Fruit fly (Drosophila melanogaster): ENCODE data around the gene cni.

The cni gene

dm6 chr2L:16276820-16277219 lies 33.7 kb downstream of the cni start:
- no peak for TF ChIP-seq ttk (optimal IDR thresholded peaks at IDR 0.05)
- no peak for TF ChIP-seq insv (optimal IDR thresholded peaks at IDR 0.05)
- TF ChIP-seq h (optimal IDR thresholded peaks at IDR 0.05) = no peak
- no peak for TF ChIP-seq Myc (optimal IDR thresholded peaks at IDR 0.05)
- TF ChIP-seq psq (optimal IDR thresholded peaks at IDR 0.05) = no peak
- no peak for TF ChIP-seq Sin3A (optimal IDR thresholded peaks at IDR 0.05)

dm6 chr2L:16275809-16276178 lies 34.7 kb downstream of the cni start:
- TF ChIP-seq h (optimal IDR thresholded peaks at IDR 0.05) = no peak
- TF ChIP-seq ttk (optimal IDR thresholded peaks at IDR 0.05) = no peak
- TF ChIP-seq Sin3A (optimal IDR thresholded peaks at IDR 0.05) = no peak
- TF ChIP-seq insv (optimal IDR thresholded peaks at IDR 0.05) = no peak
- TF ChIP-seq Myc (optimal IDR thresholded peaks at IDR 0.05) = no peak
- no peak for TF ChIP-seq psq (optimal IDR thresholded peaks at IDR 0.05)

dm6 chr2L:16275177-16275808 lies 35.2 kb downstream of the cni start:
- TF ChIP-seq ttk (optimal IDR thresholded peaks at IDR 0.05) = no peak
- no peak for TF ChIP-seq Myc (optimal IDR thresholded peaks at IDR 0.05)
- no peak for TF ChIP-seq h (optimal IDR thresholded peaks at IDR 0.05)
- no peak for TF ChIP-seq insv (optimal IDR thresholded peaks at IDR 0.05)
- TF ChIP-seq psq (optimal IDR thresholded peaks at IDR 0.05) = no peak
- no peak for TF ChIP-seq Sin3A (optimal IDR thresholded peaks at IDR 0.05)

DNA sequence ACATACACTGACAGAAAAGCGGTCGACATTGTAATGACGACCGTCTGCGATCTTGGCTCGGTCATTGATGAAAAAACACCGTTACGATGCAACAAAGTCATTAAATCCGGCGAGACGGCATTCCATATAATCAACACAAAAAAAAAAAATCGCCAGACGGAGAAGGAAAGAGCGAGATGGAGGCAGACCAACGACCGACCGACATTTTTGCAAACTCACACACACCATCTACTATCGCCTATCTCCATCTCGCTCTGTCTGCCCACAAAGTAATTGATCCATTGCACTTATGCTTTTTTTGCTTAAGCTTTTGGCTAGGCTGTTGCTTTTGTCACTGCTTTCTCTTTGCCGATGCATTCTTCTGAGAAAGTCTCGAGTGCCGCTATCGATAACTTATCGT lies 36.4 kb downstream of the cni start:
- no peak for TF ChIP-seq ttk (optimal IDR thresholded peaks at IDR 0.05)
- TF ChIP-seq h (optimal IDR thresholded peaks at IDR 0.05) = no peak
- TF ChIP-seq insv (optimal IDR thresholded peaks at IDR 0.05) = no peak
- no peak for TF ChIP-seq Myc (optimal IDR thresholded peaks at IDR 0.05)
- no peak for TF ChIP-seq psq (optimal IDR thresholded peaks at IDR 0.05)
- TF ChIP-seq Sin3A (optimal IDR thresholded peaks at IDR 0.05) = no peak

dm6 chr2L:16273439-16273838 lies 37.1 kb downstream of the cni start:
- TF ChIP-seq Myc (optimal IDR thresholded peaks at IDR 0.05) = no peak
- no peak for TF ChIP-seq Sin3A (optimal IDR thresholded peaks at IDR 0.05)
- no peak for TF ChIP-seq h (optimal IDR thresholded peaks at IDR 0.05)
- no peak for TF ChIP-seq psq (optimal IDR thresholded peaks at IDR 0.05)
- no peak for TF ChIP-seq insv (optimal IDR thresholded peaks at IDR 0.05)
- no peak for TF ChIP-seq ttk (optimal IDR thresholded peaks at IDR 0.05)

dm6 chr2L:16272730-16273129 lies 37.8 kb downstream of the cni start:
- TF ChIP-seq Sin3A (optimal IDR thresholded peaks at IDR 0.05) (no peak), psq (optimal IDR thresholded peaks at IDR 0.05) (no peak), Myc (optimal IDR thresholded peaks at IDR 0.05) (no peak), insv (optimal IDR thresholded peaks at IDR 0.05) (no peak), ttk (optimal IDR thresholded peaks at IDR 0.05) (no peak), h (optimal IDR thresholded peaks at IDR 0.05) (no peak)

DNA sequence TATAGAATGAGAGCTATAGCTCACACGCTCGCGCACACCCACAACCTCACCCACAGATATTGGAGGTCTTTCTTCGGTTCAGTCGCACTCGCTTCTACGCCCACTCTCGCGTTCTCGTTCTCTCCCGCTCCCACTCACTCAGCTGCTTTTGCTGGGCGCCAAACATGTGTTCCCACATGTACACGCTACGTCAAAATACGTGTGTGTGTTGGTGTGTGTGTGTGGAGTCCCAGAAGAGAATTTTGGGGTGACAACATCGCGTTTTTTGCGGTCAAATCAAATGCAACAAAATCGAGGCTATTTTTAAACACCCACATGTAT lies 39.1 kb downstream of the cni start:
- TF ChIP-seq Sin3A (optimal IDR thresholded peaks at IDR 0.05) (no peak), Myc (optimal IDR thresholded peaks at IDR 0.05) (no peak), insv (optimal IDR thresholded peaks at IDR 0.05) (no peak), psq (optimal IDR thresholded peaks at IDR 0.05) (no peak), h (optimal IDR thresholded peaks at IDR 0.05) (no peak), ttk (optimal IDR thresholded peaks at IDR 0.05) (no peak)

DNA sequence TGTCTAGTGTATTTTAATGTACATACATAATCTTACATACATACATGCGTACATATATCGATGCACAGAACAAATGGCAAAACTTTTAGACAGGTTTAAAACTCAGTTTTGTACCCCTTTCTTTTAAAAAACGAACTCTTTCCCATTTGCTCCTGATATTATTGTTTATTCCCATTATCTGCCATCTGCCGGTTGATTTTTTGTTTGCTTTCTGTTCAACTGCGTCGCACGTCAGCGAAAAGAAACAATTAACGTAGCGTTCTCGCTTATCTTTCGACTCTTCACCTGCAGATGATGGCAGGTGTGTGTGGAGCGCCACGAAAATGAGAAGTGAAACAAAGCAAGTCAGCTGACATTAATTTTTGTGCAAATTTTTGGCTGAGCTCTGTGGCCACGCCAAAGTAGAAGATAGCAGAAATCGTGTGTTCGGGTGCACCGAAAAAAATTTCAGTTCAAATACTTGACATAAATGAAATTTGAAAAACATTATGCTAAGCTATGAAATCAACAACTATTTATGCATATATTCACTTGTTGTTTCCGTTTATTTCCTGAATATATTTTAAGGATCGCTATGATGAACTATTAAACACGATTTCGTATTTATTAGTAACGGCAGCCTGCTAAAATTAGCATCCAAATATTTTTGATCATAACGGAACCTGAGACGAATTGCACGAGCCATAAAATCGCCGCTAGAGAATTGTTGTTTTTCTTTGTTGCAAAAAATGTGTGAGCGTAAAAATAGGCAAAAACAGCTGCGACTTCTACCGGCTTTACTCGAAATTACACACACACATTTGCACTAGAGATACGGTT lies 39.6 kb downstream of the cni start:
- TF ChIP-seq insv (optimal IDR thresholded peaks at IDR 0.05) (no peak), Myc (optimal IDR thresholded peaks at IDR 0.05) (no peak), ttk (optimal IDR thresholded peaks at IDR 0.05) (no peak), h (optimal IDR thresholded peaks at IDR 0.05) (no peak), Sin3A (optimal IDR thresholded peaks at IDR 0.05) (no peak), psq (optimal IDR thresholded peaks at IDR 0.05) (no peak)

- no peak for TF ChIP-seq ttk (optimal IDR thresholded peaks at IDR 0.05)
- no peak for TF ChIP-seq insv (optimal IDR thresholded peaks at IDR 0.05)
- TF ChIP-seq Sin3A (optimal IDR thresholded peaks at IDR 0.05) = no peak
- no peak for TF ChIP-seq Myc (optimal IDR thresholded peaks at IDR 0.05)
- no peak for TF ChIP-seq h (optimal IDR thresholded peaks at IDR 0.05)
- no peak for TF ChIP-seq psq (optimal IDR thresholded peaks at IDR 0.05)
These were observed 41.0 kb downstream of the cni start for dm6 chr2L:16269232-16270134.

- TF ChIP-seq ttk (optimal IDR thresholded peaks at IDR 0.05) (no peak), insv (optimal IDR thresholded peaks at IDR 0.05) (no peak), h (optimal IDR thresholded peaks at IDR 0.05) (no peak), Sin3A (optimal IDR thresholded peaks at IDR 0.05) (no peak), psq (optimal IDR thresholded peaks at IDR 0.05) (no peak), Myc (optimal IDR thresholded peaks at IDR 0.05) (no peak)
These were observed 41.7 kb downstream of the cni start for dm6 chr2L:16268869-16269231.

dm6 chr2L:16268107-16268539 lies 42.4 kb downstream of the cni start:
- no peak for TF ChIP-seq h (optimal IDR thresholded peaks at IDR 0.05)
- no peak for TF ChIP-seq Myc (optimal IDR thresholded peaks at IDR 0.05)
- no peak for TF ChIP-seq insv (optimal IDR thresholded peaks at IDR 0.05)
- TF ChIP-seq Sin3A (optimal IDR thresholded peaks at IDR 0.05) = no peak
- no peak for TF ChIP-seq psq (optimal IDR thresholded peaks at IDR 0.05)
- no peak for TF ChIP-seq ttk (optimal IDR thresholded peaks at IDR 0.05)

All from Kc167 (cell line).